Worm (Caenorhabditis elegans): ENCODE data around the gene F54F12.2.

F54F12.2 gene

DNA sequence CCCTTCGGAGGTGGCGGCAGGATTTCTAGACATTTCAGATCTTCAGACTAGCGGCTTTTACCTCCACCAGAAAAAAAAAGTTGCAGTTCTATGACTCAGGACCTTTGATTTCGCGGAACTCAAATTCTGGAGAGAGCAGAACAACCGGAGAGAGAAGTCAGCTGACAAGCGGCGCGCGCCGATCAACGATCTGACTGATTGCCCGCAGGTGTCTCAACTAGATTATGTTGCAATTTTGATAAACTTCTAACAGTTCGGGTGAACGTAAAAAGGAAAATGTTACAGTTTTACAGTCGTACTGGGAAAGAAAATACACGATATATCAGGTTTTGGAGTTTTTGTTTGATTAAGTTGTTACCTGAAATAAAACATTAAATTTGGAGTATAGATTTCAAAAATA, 23.1 kb downstream of the F54F12.2 start:
- TF ChIP-seq him-1 (tag; optimal IDR thresholded peaks at IDR 0.05) = no peak
- no peak for TF ChIP-seq W03F9.2 (tag; optimal IDR thresholded peaks at IDR 0.05)
- no peak for TF ChIP-seq dao-5 (tag; optimal IDR thresholded peaks at IDR 0.05)

DNA sequence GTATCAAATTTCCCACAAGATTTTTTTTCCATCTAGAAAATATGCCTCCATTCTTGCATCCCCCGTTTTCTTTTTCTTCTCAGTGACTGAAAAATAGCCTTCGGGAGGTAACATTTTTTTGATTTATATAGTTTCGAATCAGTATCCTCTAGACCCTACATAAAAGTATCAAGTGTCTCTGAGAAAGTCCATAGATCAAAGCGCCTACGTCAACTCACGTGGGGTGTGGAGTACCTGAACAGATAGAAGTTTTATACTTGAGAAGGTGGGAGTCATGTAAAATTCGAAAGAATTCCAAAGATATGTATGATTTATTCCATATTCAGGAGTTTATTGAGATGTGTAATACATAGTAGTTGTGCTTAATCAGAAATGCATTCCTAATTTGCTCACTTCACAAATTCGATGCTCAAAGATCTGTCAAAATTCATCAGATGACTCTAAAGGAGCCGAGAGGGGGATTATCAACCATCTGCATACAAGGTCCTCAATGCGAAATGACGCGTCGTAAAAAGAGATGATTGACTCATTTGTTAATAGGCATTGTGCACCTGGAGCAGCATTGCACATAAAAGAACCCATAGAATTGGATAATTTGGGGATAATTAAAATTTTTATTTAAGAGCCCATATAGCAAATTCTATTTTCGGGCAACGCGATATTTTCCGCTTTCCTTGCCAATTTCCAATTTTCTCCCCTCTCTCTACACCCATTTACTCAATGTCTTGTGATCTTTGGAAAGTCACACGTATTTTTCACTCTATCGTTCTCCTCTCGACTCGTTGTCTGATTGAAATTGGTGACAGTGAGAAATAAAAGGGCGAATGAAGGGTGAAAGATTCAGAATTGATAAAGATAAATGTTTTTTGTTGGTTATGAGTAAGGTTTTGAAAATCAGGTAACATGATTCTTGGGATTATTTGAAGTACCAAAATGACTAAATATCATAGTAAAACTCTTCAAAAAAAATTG, 24.7 kb downstream of the F54F12.2 start:
- TF ChIP-seq him-1 (tag; optimal IDR thresholded peaks at IDR 0.05) = no peak
- no peak for TF ChIP-seq dao-5 (tag; optimal IDR thresholded peaks at IDR 0.05)
- TF ChIP-seq W03F9.2 (tag; optimal IDR thresholded peaks at IDR 0.05) = no peak

DNA sequence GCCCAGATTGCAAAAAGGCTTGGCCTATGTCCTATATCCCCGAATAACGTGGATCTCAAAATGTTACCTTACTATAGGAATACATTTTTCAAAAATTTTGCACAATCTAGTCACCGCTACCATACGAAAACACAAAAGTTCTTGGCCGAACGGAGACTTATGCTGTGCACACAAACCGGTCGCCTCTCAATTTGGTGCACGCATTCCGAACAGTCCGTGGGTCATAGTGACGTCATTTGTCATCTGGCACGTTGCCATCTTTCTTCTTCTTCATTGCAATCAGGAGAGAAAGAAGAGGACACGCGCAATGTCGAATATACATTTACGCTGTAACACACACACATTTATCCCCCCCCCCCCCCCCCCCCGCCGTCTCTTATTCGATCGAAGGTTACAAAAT, 25.9 kb downstream of the F54F12.2 start:
- no peak for TF ChIP-seq dao-5 (tag; optimal IDR thresholded peaks at IDR 0.05)
- no peak for TF ChIP-seq him-1 (tag; optimal IDR thresholded peaks at IDR 0.05)
- no peak for TF ChIP-seq W03F9.2 (tag; optimal IDR thresholded peaks at IDR 0.05)

DNA sequence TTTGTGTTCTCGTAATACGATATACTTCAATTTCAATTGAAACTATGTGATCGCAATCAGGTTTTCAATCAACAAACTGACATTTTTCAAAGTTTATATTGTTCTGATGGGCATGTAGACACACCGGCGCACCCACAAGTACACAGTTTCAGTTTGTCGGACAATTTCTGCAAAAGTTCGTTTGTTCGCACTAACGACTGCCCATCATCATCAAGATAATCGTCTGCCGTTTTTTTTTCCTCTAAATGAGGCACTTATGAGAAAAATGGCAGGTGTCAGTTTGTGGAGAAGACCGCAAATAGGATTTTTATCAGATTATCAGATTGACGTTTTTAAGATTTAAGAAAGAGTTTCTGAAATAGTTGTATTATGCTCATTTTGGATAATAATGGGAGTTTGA, 27.0 kb downstream of the F54F12.2 start:
- TF ChIP-seq dao-5 (tag; optimal IDR thresholded peaks at IDR 0.05) (no peak), W03F9.2 (tag; optimal IDR thresholded peaks at IDR 0.05) (no peak), him-1 (tag; optimal IDR thresholded peaks at IDR 0.05) (no peak)

DNA sequence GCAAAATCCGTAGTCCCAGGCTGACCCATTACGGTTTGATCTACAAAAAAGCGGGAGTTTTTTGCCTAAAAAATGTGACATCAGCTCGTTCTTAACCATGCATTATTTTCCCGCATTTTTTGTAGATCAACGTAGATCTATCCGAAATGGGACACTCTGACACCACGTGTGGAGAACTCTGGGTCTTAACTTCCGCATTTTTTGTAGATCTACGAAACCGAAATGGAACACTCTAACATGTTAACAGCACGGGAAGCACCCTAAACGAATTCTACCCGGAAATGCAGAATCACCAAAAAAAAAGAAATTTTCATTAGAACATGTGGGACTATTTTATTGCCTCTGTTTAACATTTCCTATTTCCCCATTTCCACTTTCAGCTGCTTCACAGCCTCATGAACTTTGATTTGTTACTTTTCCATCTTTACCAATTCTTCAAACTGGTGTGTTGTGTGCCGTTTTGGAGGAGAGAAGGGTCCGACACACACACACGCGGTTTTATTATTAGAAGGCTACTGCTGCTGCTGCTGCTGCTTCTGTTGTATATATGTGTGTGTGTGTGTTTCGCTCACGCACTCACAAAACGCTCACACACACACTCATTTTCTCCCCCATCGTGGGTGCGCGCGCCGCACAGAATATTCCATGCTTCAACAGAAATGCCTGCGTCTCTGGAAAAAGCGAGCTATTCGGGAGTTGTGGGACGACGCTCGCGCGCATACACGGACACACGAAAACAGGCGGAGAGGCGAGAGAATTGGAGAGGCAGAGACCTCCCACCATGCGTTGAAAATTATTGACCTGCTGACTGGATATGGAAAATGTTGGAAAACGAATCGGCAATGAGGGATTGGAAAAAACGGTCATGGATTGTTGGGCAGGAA, 28.3 kb downstream of the F54F12.2 start:
- TF ChIP-seq him-1 (tag; optimal IDR thresholded peaks at IDR 0.05) = peak; percentile 91
- TF ChIP-seq dao-5 (tag; optimal IDR thresholded peaks at IDR 0.05) = no peak
- no peak for TF ChIP-seq W03F9.2 (tag; optimal IDR thresholded peaks at IDR 0.05)

DNA sequence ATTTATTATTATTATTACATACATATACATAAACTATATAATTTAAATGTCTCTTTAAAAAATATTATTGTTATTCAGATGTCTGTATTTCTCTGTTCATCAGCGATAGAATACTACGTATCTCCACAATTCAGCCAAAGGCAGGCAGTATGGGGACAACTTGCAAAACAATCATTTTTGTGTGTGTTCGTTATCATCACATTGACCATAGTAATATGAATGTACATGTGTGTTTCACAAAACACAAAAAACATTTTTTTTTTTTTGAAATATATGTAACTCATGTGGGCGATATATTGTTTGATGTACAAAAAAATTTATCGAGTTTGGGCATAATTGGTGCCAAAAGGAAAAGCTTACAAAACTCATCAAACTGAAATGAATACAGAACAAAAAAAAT, 29.6 kb downstream of the F54F12.2 start:
- no peak for TF ChIP-seq dao-5 (tag; optimal IDR thresholded peaks at IDR 0.05)
- peak; percentile 25 for TF ChIP-seq W03F9.2 (tag; optimal IDR thresholded peaks at IDR 0.05)
- no peak for TF ChIP-seq him-1 (tag; optimal IDR thresholded peaks at IDR 0.05)

DNA sequence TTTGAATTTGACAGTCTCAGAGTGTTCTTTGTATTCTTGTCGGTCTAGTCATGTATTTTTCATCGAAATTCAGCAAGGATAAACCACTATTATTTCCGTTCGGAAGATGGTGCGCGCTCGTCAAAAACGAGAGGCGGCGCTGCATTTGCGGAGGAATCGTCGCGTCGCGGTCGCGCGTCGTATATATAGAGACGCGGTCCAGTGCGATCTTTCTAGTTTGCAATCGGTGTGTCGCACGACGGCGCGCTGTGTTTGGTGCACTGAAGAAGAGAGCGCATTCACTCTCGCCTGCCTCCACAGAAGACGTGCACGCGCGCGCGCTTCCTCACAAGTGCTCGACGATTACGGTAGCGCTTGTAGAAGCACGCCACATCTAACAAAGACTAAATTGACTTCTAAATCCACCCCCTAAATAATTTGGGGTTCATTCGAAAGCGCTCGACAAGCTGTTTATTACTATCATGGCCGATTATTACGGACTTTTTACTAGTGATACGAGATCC, 30.8 kb downstream of the F54F12.2 start, which contains the start of gene Y39E4B.6:
Y39E4B.6 (plus strand) TSS at position 209 of the 503 bp plus-strand sequence.
- TF ChIP-seq dao-5 (tag; optimal IDR thresholded peaks at IDR 0.05) (no peak), W03F9.2 (tag; optimal IDR thresholded peaks at IDR 0.05) (peak; percentile 47), him-1 (tag; optimal IDR thresholded peaks at IDR 0.05) (peak; percentile 98)

DNA sequence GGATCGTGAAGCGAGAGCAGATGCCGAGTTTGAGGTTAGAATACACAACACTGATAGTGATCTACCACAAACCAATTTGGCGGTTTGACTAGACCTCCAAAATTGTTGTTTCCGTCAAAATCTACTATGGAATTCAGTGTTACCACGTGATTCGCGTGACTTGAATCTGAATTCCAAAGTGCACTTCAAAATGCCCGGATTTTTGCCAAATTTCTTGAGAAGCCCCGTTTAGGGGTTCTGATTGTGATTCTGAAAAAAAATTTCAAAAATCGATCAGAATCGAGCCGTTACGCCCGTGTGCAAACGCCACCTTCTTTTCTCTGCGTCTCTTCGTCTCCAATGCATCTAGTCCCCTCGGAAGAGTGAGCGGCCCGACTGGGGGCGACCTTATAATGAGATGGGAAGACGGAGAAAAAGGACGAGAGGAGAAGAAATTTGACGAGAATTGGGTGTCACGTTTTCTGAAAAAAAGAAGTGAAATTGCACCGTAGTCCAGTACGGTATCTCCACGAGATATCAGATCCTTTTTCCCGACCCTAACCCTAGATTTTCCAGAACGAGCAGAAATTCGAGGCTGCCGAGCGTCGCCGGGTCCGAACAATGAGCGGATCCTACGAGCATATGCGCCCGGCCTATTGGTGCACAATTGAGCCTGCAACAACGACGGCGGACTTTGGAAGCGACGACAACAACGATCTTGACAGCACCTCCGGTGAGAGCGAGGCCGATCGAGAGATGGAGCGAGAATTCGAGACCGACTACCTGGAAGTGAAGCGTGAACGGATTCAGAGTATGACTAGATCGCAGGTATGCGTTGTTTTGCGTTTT, 31.8 kb downstream of the F54F12.2 start:
- TF ChIP-seq him-1 (tag; optimal IDR thresholded peaks at IDR 0.05) (peak; percentile 9), dao-5 (tag; optimal IDR thresholded peaks at IDR 0.05) (no peak)

DNA sequence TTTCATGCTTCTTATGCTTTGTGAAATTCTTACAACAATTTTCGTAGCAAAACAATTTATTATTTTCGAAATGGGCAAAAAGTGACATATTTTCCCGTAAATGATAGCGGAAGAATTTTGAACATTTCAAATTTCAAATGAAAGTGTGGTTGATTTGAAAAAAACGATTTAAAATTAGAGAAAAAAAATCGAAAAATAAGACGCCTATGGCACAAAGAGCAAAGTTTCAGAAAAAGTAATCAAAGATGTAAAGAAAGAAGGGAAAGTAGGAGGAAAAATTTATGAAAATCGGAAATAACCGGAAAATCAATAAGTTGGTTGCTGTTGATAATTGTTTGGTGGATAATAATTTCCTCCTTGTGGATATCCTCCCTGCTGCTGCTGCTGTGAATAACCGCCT, 47.6 kb downstream of the F54F12.2 start:
- TF ChIP-seq him-1 (tag; optimal IDR thresholded peaks at IDR 0.05) (no peak), W03F9.2 (tag; optimal IDR thresholded peaks at IDR 0.05) (no peak), dao-5 (tag; optimal IDR thresholded peaks at IDR 0.05) (no peak)

DNA sequence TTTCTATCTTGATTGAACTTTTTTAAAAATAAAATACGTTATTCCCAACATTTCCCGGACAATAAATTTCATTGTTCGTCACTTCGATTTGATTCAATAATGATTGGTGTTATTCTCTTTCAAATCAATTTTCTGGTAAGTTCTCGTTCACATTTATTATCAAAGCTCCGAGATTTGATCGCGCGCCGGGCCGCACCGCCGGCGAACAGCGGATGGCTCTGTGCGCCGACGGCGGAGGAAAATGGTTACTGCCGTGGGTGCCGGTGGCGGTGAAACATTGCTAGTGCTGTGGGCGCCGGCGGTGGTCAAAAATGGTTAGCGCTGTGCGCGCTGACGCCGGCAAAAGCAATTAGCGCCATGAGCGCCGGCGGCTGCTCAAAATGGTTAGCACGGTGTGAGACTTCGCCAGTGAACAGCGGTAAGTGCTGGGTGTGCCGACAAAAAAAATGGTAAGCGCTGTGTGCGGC, 51.3 kb downstream of the F54F12.2 start, which contains the start of gene Y39E4B.13:
Y39E4B.13 (plus strand) TSS at position 51 of the 467 bp plus-strand sequence.
- TF ChIP-seq dao-5 (tag; optimal IDR thresholded peaks at IDR 0.05) = no peak
- no peak for TF ChIP-seq him-1 (tag; optimal IDR thresholded peaks at IDR 0.05)
- TF ChIP-seq W03F9.2 (tag; optimal IDR thresholded peaks at IDR 0.05) = no peak

DNA sequence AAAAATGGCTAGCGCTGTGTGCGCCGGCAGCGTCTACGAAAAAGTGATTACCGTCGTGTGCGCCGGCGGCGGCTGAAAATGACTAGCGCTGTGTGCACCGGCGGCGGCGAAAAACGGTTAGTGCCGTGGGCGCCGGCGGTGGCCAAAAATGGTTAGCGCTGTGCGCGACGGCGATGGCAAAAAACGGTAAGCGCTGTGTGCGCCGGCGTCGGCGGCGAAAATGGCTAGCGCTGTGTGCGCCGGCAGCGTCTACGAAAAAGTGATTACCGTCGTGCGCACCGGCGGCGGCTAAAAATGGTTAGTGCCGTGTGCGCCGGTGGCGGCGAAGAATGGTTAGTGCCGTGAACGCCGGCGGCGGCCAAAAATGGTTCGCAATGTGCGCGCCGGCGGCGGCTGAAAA, 52.5 kb downstream of the F54F12.2 start:
- TF ChIP-seq W03F9.2 (tag; optimal IDR thresholded peaks at IDR 0.05) (no peak), dao-5 (tag; optimal IDR thresholded peaks at IDR 0.05) (no peak), him-1 (tag; optimal IDR thresholded peaks at IDR 0.05) (no peak)
